Worm (Caenorhabditis elegans): Measurements from ENCODE around the gene F21H7.12.

DNA sequence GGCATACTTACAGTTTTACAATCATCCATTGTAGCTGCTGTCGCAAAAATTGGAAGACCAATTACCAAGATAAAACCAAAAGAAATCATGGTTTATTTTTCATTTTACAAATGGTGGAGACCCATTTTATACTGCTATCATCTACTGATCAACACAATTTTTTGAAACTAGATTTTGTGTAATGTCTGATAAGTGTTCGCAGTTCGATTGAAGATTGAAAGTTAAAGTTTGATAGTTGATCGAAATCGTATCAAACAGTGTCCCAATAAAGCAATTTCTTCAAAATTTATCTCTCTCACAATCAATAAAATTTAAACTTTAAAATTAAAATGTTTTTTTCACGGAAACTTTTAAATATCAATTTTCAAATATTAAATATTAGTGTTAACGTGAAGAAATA, 41.2 kb downstream of the F21H7.12 start, which contains the start of gene T13F3.6:
- TF ChIP-seq nhr-10 (tag; optimal IDR thresholded peaks at IDR 0.05) (no peak), nhr-77 (tag; optimal IDR thresholded peaks at IDR 0.05) (no peak), skn-1 (tag; optimal IDR thresholded peaks at IDR 0.05) (no peak), lir-3 (tag; optimal IDR thresholded peaks at IDR 0.05) (no peak), nhr-28 (tag; optimal IDR thresholded peaks at IDR 0.05) (no peak)

Measured in whole organism, L4 larva.